Fruit fly (Drosophila melanogaster) whole organism, adult: Measurements from ENCODE around the gene pyx.

Source experiments
- CG12768 ChIP-seq: fragments of 200-800 bp; sonication (Bioruptor generic); optimal IDR thresholded peaks from 2 replicates; lab custom pipeline; 2017; ENCODE audit warnings: missing biosample characterization, missing genetic modification characterization, mild to moderate bottlenecking, moderate library complexity, missing genetic modification reagents
- CG14711 ChIP-seq: fragments of 200-800 bp; sonication (Bioruptor generic); optimal IDR thresholded peaks from 2 replicates; lab custom pipeline; 2018; ENCODE audit warnings: missing biosample characterization, mild to moderate bottlenecking, missing genetic modification characterization, moderate library complexity
- CG7045 ChIP-seq: fragments of 200-800 bp; sonication (Bioruptor generic); optimal IDR thresholded peaks from 2 replicates; lab custom pipeline; 2017; ENCODE audit warnings: missing biosample characterization, mild to moderate bottlenecking, missing genetic modification characterization
- Clk ChIP-seq: fragments of 200-800 bp; sonication (Bioruptor generic); optimal IDR thresholded peaks from 2 replicates; lab custom pipeline; 2017; ENCODE audit warnings: missing biosample characterization, missing genetic modification characterization
- Hr96 ChIP-seq: fragments of 200-800 bp; sonication (Bioruptor generic); optimal IDR thresholded peaks from 2 replicates; lab custom pipeline; 2016; ENCODE audit warnings: missing biosample characterization, missing genetic modification characterization
- Mnt ChIP-seq: fragments of 200-800 bp; sonication (Bioruptor generic); optimal IDR thresholded peaks from 2 replicates; lab custom pipeline; 2016; ENCODE audit warnings: missing biosample characterization, mild to moderate bottlenecking, missing genetic modification characterization
- bab1 ChIP-seq: fragments of 200-800 bp; sonication (Bioruptor generic); optimal IDR thresholded peaks from 3 replicates; lab custom pipeline; 2019; ENCODE audit warnings: missing biosample characterization, mild to moderate bottlenecking, missing genetic modification characterization, moderate library complexity
- cnc ChIP-seq, 2 experiments: fragments of >200 bp; optimal IDR thresholded peaks; 2 replicates each; lab custom pipeline; 2017
- tj ChIP-seq: fragments of 200-800 bp; sonication (Bioruptor generic); optimal IDR thresholded peaks from 3 replicates; lab custom pipeline; 2017; ENCODE audit warnings: missing biosample characterization, mild to moderate bottlenecking, missing genetic modification characterization, moderate library complexity
- toe ChIP-seq: fragments of 200-800 bp; sonication (Bioruptor generic); optimal IDR thresholded peaks from 2 replicates; lab custom pipeline; 2016; ENCODE audit warnings: missing biosample characterization, missing genetic modification characterization

dm6 chr3L:231504-231903, 8.6 kb upstream of the pyx start, which contains the start of gene CG42846:
- TF ChIP-seq CG12768 (GFP tag; lab: Kevin White, UChicago), result no peak
- no peak for TF ChIP-seq toe (GFP tag; lab: Kevin White, UChicago)
- TF ChIP-seq tj (GFP tag; lab: Kevin White, UChicago), result no peak
- TF ChIP-seq CG7045 (GFP tag; lab: Kevin White, UChicago), result no peak
- no peak for TF ChIP-seq Clk (GFP tag; lab: Kevin White, UChicago)
- TF ChIP-seq bab1 (GFP tag; lab: Kevin White, UChicago), result no peak
- no peak for TF ChIP-seq Hr96
- no peak for TF ChIP-seq cnc (optimal IDR thresholded peaks at IDR 0.05; lab: Kevin White, UChicago)
- TF ChIP-seq Mnt (GFP tag; lab: Kevin White, UChicago), result no peak
- TF ChIP-seq CG14711 (tag; lab: Kevin White, UChicago), result no peak
